Worm (Caenorhabditis elegans): ENCODE measurements around the gene fbxa-42.

DNA sequence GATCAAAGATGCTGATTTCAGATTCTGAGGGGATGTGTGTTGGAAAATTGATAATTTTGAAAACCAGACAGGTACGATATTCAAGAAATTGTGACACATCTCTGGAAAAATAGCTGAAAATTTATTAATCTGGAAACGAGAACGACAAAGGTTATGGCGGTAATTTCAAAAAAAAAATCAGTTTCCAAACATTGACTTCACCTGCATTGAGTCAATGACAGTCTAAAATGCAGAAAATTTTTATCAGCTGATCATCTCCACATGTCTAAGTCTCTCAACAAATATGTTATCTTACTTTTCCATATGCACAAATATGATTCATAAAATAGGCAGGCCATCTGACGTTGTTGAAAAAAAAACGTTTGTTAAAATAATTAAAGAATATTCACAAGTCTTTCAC, 10.8 kb upstream of the fbxa-42 start, which contains the start of gene fbxa-48:
- TF ChIP-seq ama-1 (optimal IDR thresholded peaks at IDR 0.05) (no peak), ets-4 (tag; optimal IDR thresholded peaks at IDR 0.05) (no peak), nfya-1 (tag; optimal IDR thresholded peaks at IDR 0.05) (no peak), F13H6.1 (tag; optimal IDR thresholded peaks at IDR 0.05) (no peak), ceh-31 (tag; optimal IDR thresholded peaks at IDR 0.05) (no peak), tbx-2 (tag; optimal IDR thresholded peaks at IDR 0.05) (no peak), lim-6 (tag; optimal IDR thresholded peaks at IDR 0.05) (no peak), dve-1 (tag; optimal IDR thresholded peaks at IDR 0.05) (no peak), elt-2 (tag; optimal IDR thresholded peaks at IDR 0.05) (no peak), ceh-24 (tag; optimal IDR thresholded peaks at IDR 0.05) (no peak)

All from whole organism, late embryonic.